Worm (Caenorhabditis elegans) whole organism, early embryonic: ENCODE measurements around the gene aars-1.

Experiments
- B0310.2 ChIP-seq: sonication (generic microtip); optimal IDR thresholded peaks from 2 replicates; lab custom pipeline; 2016; ENCODE audit warnings: mild to moderate bottlenecking, missing genetic modification characterization, missing compliant biosample characterization
- F13C5.2 ChIP-seq: sonication (generic microtip); optimal IDR thresholded peaks from 2 replicates; lab custom pipeline; 2017; ENCODE audit warnings: mild to moderate bottlenecking, missing genetic modification characterization, inconsistent platforms, missing compliant biosample characterization
- aly-1 ChIP-seq: sonication (generic microtip); optimal IDR thresholded peaks from 2 replicates; lab custom pipeline; 2016; ENCODE audit warnings: missing genetic modification characterization, missing compliant biosample characterization
- ama-1 ChIP-seq: fragments of 150-350 bp; optimal IDR thresholded peaks from 2 replicates; lab custom pipeline; 2014
- ceh-13 ChIP-seq: fragments of 200-800 bp; sonication (Bioruptor generic); optimal IDR thresholded peaks from 2 replicates; lab custom pipeline; 2018; ENCODE audit warnings: mild to moderate bottlenecking, missing genetic modification characterization, missing compliant biosample characterization
- ceh-36 ChIP-seq: sonication (generic microtip); optimal IDR thresholded peaks from 2 replicates; lab custom pipeline; 2016; ENCODE audit warnings: missing genetic modification characterization, inconsistent platforms, missing compliant biosample characterization
- ets-7 ChIP-seq: sonication (generic microtip); optimal IDR thresholded peaks from 2 replicates; lab custom pipeline; 2016; ENCODE audit warnings: missing genotype, missing genetic modification characterization, missing compliant biosample characterization
- flt-1 ChIP-seq: fragments of 200-800 bp; sonication (Bioruptor generic); IDR thresholded peaks from 2 replicates; pipeline ENCODE4 v1.3.6; 2022; ENCODE audit warnings: missing genetic modification characterization, missing compliant biosample characterization
- hmbx-1 ChIP-seq: sonication (generic microtip); optimal IDR thresholded peaks from 2 replicates; lab custom pipeline; 2016; ENCODE audit warnings: mild to moderate bottlenecking, missing genetic modification characterization, missing compliant biosample characterization
- hmg-4 ChIP-seq: fragments of 200-800 bp; sonication (Bioruptor generic); optimal IDR thresholded peaks from 2 replicates; lab custom pipeline; 2018; ENCODE audit warnings: mild to moderate bottlenecking, missing genetic modification characterization, missing compliant biosample characterization
- hnd-1 ChIP-seq: sonication (generic microtip); optimal IDR thresholded peaks from 2 replicates; lab custom pipeline; 2016; ENCODE audit warnings: missing genetic modification characterization, missing compliant biosample characterization
- pes-1 ChIP-seq: fragments of 200-800 bp; sonication (Bioruptor generic); IDR thresholded peaks from 2 replicates; pipeline ENCODE4 v1.3.6; 2022; ENCODE audit warnings: missing genetic modification reagents, missing genetic modification characterization, missing compliant biosample characterization
- scrt-1 ChIP-seq: fragments of 200-800 bp; sonication (Bioruptor generic); IDR thresholded peaks from 2 replicates; pipeline ENCODE4 v1.3.6; 2022; ENCODE audit warnings: missing genetic modification characterization, missing compliant biosample characterization
- sea-1 ChIP-seq: fragments of 200-800 bp; sonication (Bioruptor generic); conservative IDR thresholded peaks from 2 replicates; pipeline ENCODE4 v1.3.6; 2022; ENCODE audit warnings: missing genetic modification characterization, missing compliant biosample characterization
- tbx-11 ChIP-seq: fragments of 200-800 bp; sonication (Bioruptor generic); IDR thresholded peaks from 2 replicates; pipeline ENCODE4 v1.3.6; 2022; ENCODE audit warnings: missing genetic modification characterization, missing compliant biosample characterization
- tbx-37 ChIP-seq: fragments of 200-800 bp; sonication (Bioruptor generic); conservative IDR thresholded peaks from 2 replicates; pipeline ENCODE4 v1.3.6; 2022; ENCODE audit warnings: missing genetic modification reagents, missing genetic modification characterization, missing compliant biosample characterization
- tra-4 ChIP-seq: sonication (generic microtip); optimal IDR thresholded peaks from 2 replicates; lab custom pipeline; 2017; ENCODE audit warnings: missing genetic modification characterization, missing compliant biosample characterization

The aars-1 gene

ce11 chrII:11476410-11476809 lies 12.1 kb upstream of the aars-1 start, which contains the start of gene W02B12.16:
Gene W02B12.16, minus strand, starts transcription at chrII:11476510.
- TF ChIP-seq scrt-1 (GFP tag; lab: Robert Waterston, UW): no peak
- TF ChIP-seq hmg-4 (GFP tag; lab: Kevin White, UChicago): no peak
- no peak for TF ChIP-seq flt-1 (GFP tag; lab: Robert Waterston, UW)
- no peak for TF ChIP-seq ceh-13 (GFP tag; lab: Kevin White, UChicago)
- no peak for TF ChIP-seq F13C5.2 (tag; lab: Kevin White, UChicago)
- TF ChIP-seq ets-7: no peak
- no peak for TF ChIP-seq tbx-37 (GFP tag; lab: Robert Waterston, UW)
- TF ChIP-seq pes-1 (GFP tag; lab: Robert Waterston, UW): no peak

DNA sequence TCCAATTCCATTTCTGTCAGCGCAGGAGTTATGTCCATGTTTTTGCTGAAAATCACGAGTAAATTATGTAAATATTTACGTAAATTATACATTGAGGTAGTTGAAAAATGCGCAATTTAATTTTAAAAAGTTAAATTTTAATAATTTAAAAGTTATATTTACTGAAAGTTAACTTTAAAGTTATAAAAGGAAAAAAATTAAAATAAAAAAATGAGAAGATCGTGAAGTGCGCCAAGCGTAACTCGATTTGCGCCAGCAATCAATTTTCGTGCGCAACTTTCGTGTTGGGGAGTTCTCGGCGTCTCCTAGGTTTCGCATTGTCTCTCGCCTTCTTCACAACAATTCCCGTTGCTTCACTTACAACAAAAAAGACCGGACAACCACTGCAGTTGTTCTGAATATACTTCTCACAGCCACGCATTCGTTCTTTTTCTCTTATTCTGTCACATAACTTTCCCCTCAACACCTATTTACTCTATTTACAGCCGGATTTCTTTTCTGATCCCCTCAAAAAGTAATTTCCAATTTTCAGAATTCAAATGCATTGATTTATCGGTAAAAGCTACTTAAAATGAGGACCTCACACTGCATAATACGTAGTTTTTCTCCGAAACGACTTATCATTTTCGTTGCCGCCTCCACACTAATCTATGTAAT lies 9.4 kb upstream of the aars-1 start, which contains the start of the genes metl-1 and W02B12.11:
metl-1 (minus strand) TSS at position 51 of the 657 bp plus-strand sequence.
W02B12.11 (plus strand) TSS at position 337 of the 657 bp plus-strand sequence.
- TF ChIP-seq hmg-4 (GFP tag; lab: Kevin White, UChicago) (peak; percentile 22), flt-1 (GFP tag; lab: Robert Waterston, UW) (peak; percentile 72), tbx-37 (GFP tag; lab: Robert Waterston, UW) (peak; percentile 62; the same call in 1 of the 2 replicates), pes-1 (GFP tag; lab: Robert Waterston, UW) (no peak), F13C5.2 (tag; lab: Kevin White, UChicago) (peak; percentile 44)

- TF ChIP-seq ama-1 (lab: Kevin White, UChicago) (no peak), flt-1 (GFP tag; lab: Robert Waterston, UW) (no peak)
These were observed 8.2 kb upstream of the aars-1 start for ce11 chrII:11472542-11472941.

DNA sequence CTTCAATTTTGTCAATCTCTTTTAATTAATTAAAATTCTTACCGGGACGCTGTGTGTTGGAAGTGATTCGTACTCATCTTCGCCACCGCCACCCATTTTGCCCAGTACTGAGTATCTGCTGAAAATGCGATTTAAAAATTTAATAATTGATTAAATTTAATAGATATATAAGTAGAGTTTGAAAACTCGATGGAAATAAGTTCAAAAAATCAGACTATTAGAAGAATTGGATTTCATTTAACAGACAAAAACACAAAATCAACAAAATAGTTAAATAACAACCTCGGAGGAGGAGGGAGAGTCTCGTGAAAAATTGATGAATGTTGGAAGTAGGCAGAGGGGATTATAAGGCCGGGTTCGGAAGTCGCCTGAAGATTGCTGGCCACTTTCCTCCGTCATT lies 7.6 kb upstream of the aars-1 start, which contains the start of gene mfn-1:
mfn-1 (minus strand) TSS at position 101 of the 400 bp plus-strand sequence.
- TF ChIP-seq B0310.2 (tag; lab: Kevin White, UChicago): no peak
- TF ChIP-seq tra-4 (tag; lab: Kevin White, UChicago): no peak
- TF ChIP-seq pes-1 (GFP tag; lab: Robert Waterston, UW): no peak
- TF ChIP-seq sea-1: no peak
- no peak for TF ChIP-seq F13C5.2 (tag; lab: Kevin White, UChicago)
- TF ChIP-seq ceh-13 (GFP tag; lab: Kevin White, UChicago): no peak

DNA sequence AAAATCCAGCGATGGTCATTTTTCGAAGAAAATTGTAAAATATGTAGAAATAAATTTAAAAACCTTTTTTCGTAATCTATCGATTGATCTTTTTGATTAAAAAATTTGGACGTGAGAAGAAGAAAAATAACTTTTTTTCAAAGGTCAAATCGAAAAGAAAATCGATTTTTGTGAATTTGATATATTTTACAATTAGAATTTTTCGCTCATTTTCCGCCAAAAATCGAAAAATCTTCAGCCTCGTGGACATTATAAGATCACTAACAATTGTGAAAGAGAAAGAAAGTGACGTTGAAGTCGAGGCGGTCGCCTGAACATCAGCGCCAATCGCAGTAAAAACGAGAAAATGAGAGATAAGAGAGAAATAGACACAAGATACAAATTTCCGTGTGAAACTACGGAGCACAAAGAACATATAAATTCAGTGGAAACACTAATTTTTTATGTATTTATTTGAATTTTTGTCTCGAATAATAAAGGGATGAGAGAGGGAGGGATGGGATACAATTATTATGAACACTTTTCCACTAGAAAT lies 5.3 kb upstream of the aars-1 start, which contains the start of gene cisd-1:
cisd-1 (minus strand) TSS at position 51 of the 535 bp plus-strand sequence.
- TF ChIP-seq tbx-11 (no peak), ceh-13 (GFP tag; lab: Kevin White, UChicago) (no peak), hnd-1 (no peak), tbx-37 (GFP tag; lab: Robert Waterston, UW) (no peak), F13C5.2 (tag; lab: Kevin White, UChicago) (no peak), B0310.2 (tag; lab: Kevin White, UChicago) (no peak), ceh-36 (tag; lab: Kevin White, UChicago) (no peak), hmg-4 (GFP tag; lab: Kevin White, UChicago) (no peak), hmbx-1 (tag; lab: Kevin White, UChicago) (no peak), aly-1 (tag; lab: Kevin White, UChicago) (no peak), pes-1 (GFP tag; lab: Robert Waterston, UW) (no peak), scrt-1 (GFP tag; lab: Robert Waterston, UW) (no peak)

DNA sequence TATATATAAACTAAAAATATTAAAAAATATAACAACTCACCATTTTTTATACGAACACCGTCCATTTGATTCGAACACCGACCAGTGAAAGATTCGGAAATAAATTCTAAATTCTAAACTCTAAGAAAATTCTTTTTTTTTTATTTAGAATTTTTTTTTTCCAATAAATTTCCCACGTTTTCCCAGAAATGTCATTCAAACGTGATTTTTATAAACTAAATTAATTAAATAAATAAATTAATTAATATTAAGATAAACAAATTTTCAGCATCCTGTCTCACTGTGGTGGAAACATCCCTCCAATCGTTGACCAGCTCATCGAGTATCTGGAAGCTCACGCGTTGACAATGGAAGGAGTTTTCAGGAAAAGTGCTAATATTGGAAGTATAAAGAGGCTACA lies 3.2 kb upstream of the aars-1 start, which contains the start of gene klp-17:
klp-17 (minus strand) TSS at position 101 of the 400 bp plus-strand sequence.
- TF ChIP-seq ama-1 (lab: Kevin White, UChicago) (no peak), B0310.2 (tag; lab: Kevin White, UChicago) (no peak), ceh-13 (GFP tag; lab: Kevin White, UChicago) (no peak)

- TF ChIP-seq tbx-37 (GFP tag; lab: Robert Waterston, UW): no peak
- no peak for TF ChIP-seq tra-4 (tag; lab: Kevin White, UChicago)
- no peak for TF ChIP-seq ceh-36 (tag; lab: Kevin White, UChicago)
- TF ChIP-seq flt-1 (GFP tag; lab: Robert Waterston, UW): no peak
These were observed 398 bp downstream of the aars-1 start for ce11 chrII:11463899-11464298.

ce11 chrII:11459883-11460282 lies 4.4 kb downstream of the aars-1 start:
- TF ChIP-seq aly-1 (tag; lab: Kevin White, UChicago) (no peak), ceh-13 (GFP tag; lab: Kevin White, UChicago) (no peak), pes-1 (GFP tag; lab: Robert Waterston, UW) (no peak), tbx-11 (no peak), ceh-36 (tag; lab: Kevin White, UChicago) (no peak), ets-7 (no peak), sea-1 (no peak), hmg-4 (GFP tag; lab: Kevin White, UChicago) (no peak), hmbx-1 (tag; lab: Kevin White, UChicago) (no peak), F13C5.2 (tag; lab: Kevin White, UChicago) (no peak), tra-4 (tag; lab: Kevin White, UChicago) (no peak), hnd-1 (no peak), scrt-1 (GFP tag; lab: Robert Waterston, UW) (no peak), ama-1 (lab: Kevin White, UChicago) (no peak), flt-1 (GFP tag; lab: Robert Waterston, UW) (no peak), B0310.2 (tag; lab: Kevin White, UChicago) (no peak), tbx-37 (GFP tag; lab: Robert Waterston, UW) (no peak)
